Fruit fly (Drosophila melanogaster) whole organism, prepupa: ENCODE results near the gene ND-75.

Experiments used
- Blimp-1 ChIP-seq: fragments of 200-800 bp; sonication (Bioruptor generic); optimal IDR thresholded peaks from 3 replicates; lab custom pipeline; 2017; ENCODE audit warnings: missing biosample characterization, missing genetic modification characterization, mild to moderate bottlenecking, moderate library complexity, missing genetic modification reagents
- CG10669 ChIP-seq: fragments of 200-800 bp; sonication (Bioruptor generic); optimal IDR thresholded peaks from 3 replicates; lab custom pipeline; 2018; ENCODE audit warnings: missing biosample characterization, mild to moderate bottlenecking, missing genetic modification characterization, moderate library complexity
- CG11294 ChIP-seq: fragments of 200-800 bp; sonication (Bioruptor generic); IDR thresholded peaks from 2 replicates; pipeline ENCODE4 v1.3.6; 2022; ENCODE audit warnings: missing biosample characterization, missing genetic modification characterization
- CG11762 ChIP-seq: fragments of 200-800 bp; sonication (Bioruptor generic); optimal IDR thresholded peaks from 3 replicates; lab custom pipeline; 2016; ENCODE audit warnings: missing biosample characterization, missing genetic modification characterization; ENCODE audit not compliant: insufficient read depth
- CG15336 ChIP-seq: fragments of 200-800 bp; sonication (Bioruptor generic); IDR thresholded peaks from 2 replicates; pipeline ENCODE4 v1.3.6; 2022; ENCODE audit warnings: missing biosample characterization, missing genetic modification characterization
- CG1621 ChIP-seq: fragments of 200-800 bp; sonication (Bioruptor generic); optimal IDR thresholded peaks from 3 replicates; lab custom pipeline; 2018; ENCODE audit warnings: missing biosample characterization, mild to moderate bottlenecking, missing genetic modification characterization
- CG16779 ChIP-seq: fragments of 200-800 bp; sonication (Bioruptor generic); optimal IDR thresholded peaks from 3 replicates; lab custom pipeline; 2017; ENCODE audit warnings: missing biosample characterization, mild to moderate bottlenecking, missing genetic modification characterization
- CG32006 ChIP-seq: fragments of 200-800 bp; sonication (Bioruptor generic); optimal IDR thresholded peaks from 3 replicates; lab custom pipeline; 2017; ENCODE audit warnings: missing biosample characterization, mild to moderate bottlenecking, missing genetic modification characterization
- CG34406 ChIP-seq: fragments of 200-800 bp; sonication (Bioruptor generic); optimal IDR thresholded peaks from 3 replicates; lab custom pipeline; 2016; ENCODE audit warnings: missing biosample characterization, missing genetic modification characterization
- CG3919 ChIP-seq: fragments of 200-800 bp; sonication (Bioruptor generic); optimal IDR thresholded peaks from 3 replicates; lab custom pipeline; 2016; ENCODE audit warnings: missing biosample characterization, missing genetic modification characterization
- CG4318 ChIP-seq: fragments of 200-800 bp; sonication (Bioruptor generic); optimal IDR thresholded peaks from 3 replicates; lab custom pipeline; 2017; ENCODE audit warnings: missing biosample characterization, mild to moderate bottlenecking, missing genetic modification characterization
- CG6792 ChIP-seq: fragments of 200-800 bp; sonication (Bioruptor generic); optimal IDR thresholded peaks from 3 replicates; lab custom pipeline; 2016; ENCODE audit warnings: missing biosample characterization, missing genetic modification characterization
- CG6808 ChIP-seq: fragments of 200-800 bp; sonication (Bioruptor generic); optimal IDR thresholded peaks from 3 replicates; lab custom pipeline; 2017; ENCODE audit warnings: missing biosample characterization, missing genetic modification characterization, mild to moderate bottlenecking, moderate library complexity, missing genetic modification reagents
- CG6854 ChIP-seq: fragments of 200-800 bp; sonication (Bioruptor generic); optimal IDR thresholded peaks from 2 replicates; lab custom pipeline; 2017; ENCODE audit warnings: missing biosample characterization, mild to moderate bottlenecking, missing genetic modification characterization
- CG7368 ChIP-seq: fragments of 200-800 bp; sonication (Bioruptor generic); optimal IDR thresholded peaks from 3 replicates; lab custom pipeline; 2016; ENCODE audit warnings: missing biosample characterization, missing genetic modification characterization
- CG8119 ChIP-seq: fragments of 200-800 bp; sonication (Bioruptor generic); IDR thresholded peaks from 3 replicates; pipeline ENCODE4 v1.3.6; 2022; ENCODE audit warnings: missing biosample characterization, missing genetic modification characterization
- Eip75B ChIP-seq: fragments of 200-800 bp; sonication (Bioruptor generic); optimal IDR thresholded peaks from 3 replicates; lab custom pipeline; 2016; ENCODE audit warnings: missing biosample characterization, missing genetic modification characterization
- Eip78C ChIP-seq: fragments of 200-800 bp; sonication (Bioruptor generic); peaks from one replicate; lab custom pipeline; 2016; ENCODE audit warnings: missing biosample characterization, missing genetic modification characterization
- Eip93F ChIP-seq: fragments of 200-800 bp; sonication (Bioruptor generic); optimal IDR thresholded peaks from 2 replicates; lab custom pipeline; 2016; ENCODE audit warnings: missing biosample characterization, mild to moderate bottlenecking, missing genetic modification characterization
- Gug ChIP-seq: fragments of 200-800 bp; sonication (Bioruptor generic); IDR thresholded peaks from 2 replicates; pipeline ENCODE4 v1.3.6; 2022; ENCODE audit warnings: missing biosample characterization, missing genetic modification characterization
- Hr38 ChIP-seq: sonication (Bioruptor generic); optimal IDR thresholded peaks from 2 replicates; lab custom pipeline; 2016; ENCODE audit warnings: missing biosample characterization, missing genetic modification characterization
- Hr39 ChIP-seq: fragments of 200-800 bp; sonication (Bioruptor generic); optimal IDR thresholded peaks from 2 replicates; lab custom pipeline; 2016; ENCODE audit warnings: missing biosample characterization, missing genetic modification characterization
- OdsH ChIP-seq: fragments of 200-800 bp; sonication (Bioruptor generic); optimal IDR thresholded peaks from 3 replicates; lab custom pipeline; 2016; ENCODE audit warnings: missing biosample characterization, missing genetic modification characterization
- Smox ChIP-seq: fragments of 200-800 bp; sonication (Bioruptor generic); optimal IDR thresholded peaks from 3 replicates; lab custom pipeline; 2016; ENCODE audit warnings: missing biosample characterization, missing genetic modification characterization
- Sox102F ChIP-seq: fragments of 200-800 bp; sonication (Bioruptor generic); optimal IDR thresholded peaks from 2 replicates; lab custom pipeline; 2016; ENCODE audit warnings: missing biosample characterization, mild to moderate bottlenecking, missing genetic modification characterization
- achi ChIP-seq: fragments of 200-800 bp; sonication (Bioruptor generic); optimal IDR thresholded peaks from 3 replicates; lab custom pipeline; 2016; ENCODE audit warnings: missing biosample characterization, missing genetic modification characterization
- acj6 ChIP-seq: fragments of 200-800 bp; sonication (Bioruptor generic); optimal IDR thresholded peaks from 3 replicates; lab custom pipeline; 2016; ENCODE audit warnings: missing biosample characterization, missing genetic modification characterization
- cyc ChIP-seq: fragments of 200-800 bp; sonication (Bioruptor generic); optimal IDR thresholded peaks from 3 replicates; lab custom pipeline; 2016; ENCODE audit warnings: missing biosample characterization, missing genetic modification characterization
- dac ChIP-seq: fragments of 200-800 bp; sonication (Bioruptor generic); optimal IDR thresholded peaks from 2 replicates; lab custom pipeline; 2017; ENCODE audit warnings: missing biosample characterization, mild to moderate bottlenecking, missing genetic modification characterization
- dsx ChIP-seq: fragments of 200-800 bp; optimal IDR thresholded peaks from 3 replicates; lab custom pipeline; 2019; ENCODE audit warnings: missing biosample characterization, mild to moderate bottlenecking, missing genetic modification characterization, moderate library complexity; ENCODE audit not compliant: poor library complexity, severe bottlenecking
- eg ChIP-seq: fragments of 200-800 bp; sonication (Bioruptor generic); IDR thresholded peaks from 3 replicates; pipeline ENCODE4 v1.3.6; 2022; ENCODE audit warnings: missing biosample characterization, missing genetic modification characterization
- esn ChIP-seq: fragments of 200-800 bp; sonication (Bioruptor generic); optimal IDR thresholded peaks from 2 replicates; lab custom pipeline; 2016; ENCODE audit warnings: missing biosample characterization, mild to moderate bottlenecking, missing genetic modification characterization, moderate library complexity
- fd85E ChIP-seq: fragments of 200-800 bp; sonication (Bioruptor generic); optimal IDR thresholded peaks from 3 replicates; lab custom pipeline; 2016; ENCODE audit warnings: missing biosample characterization, missing genetic modification characterization
- fkh ChIP-seq: fragments of 200-800 bp; sonication (Bioruptor generic); optimal IDR thresholded peaks from 3 replicates; lab custom pipeline; 2017; ENCODE audit warnings: missing biosample characterization, mild to moderate bottlenecking, missing genetic modification characterization, moderate library complexity
- lz ChIP-seq: fragments of 200-800 bp; sonication (Bioruptor generic); optimal IDR thresholded peaks from 3 replicates; lab custom pipeline; 2016; ENCODE audit warnings: missing biosample characterization, missing genetic modification characterization
- pdm3 ChIP-seq: fragments of 200-800 bp; sonication (Bioruptor generic); optimal IDR thresholded peaks from 3 replicates; lab custom pipeline; 2016; ENCODE audit warnings: missing biosample characterization, missing genetic modification characterization
- ss ChIP-seq, 2 experiments: fragments of 200-800 bp; sonication (Bioruptor generic); optimal IDR thresholded peaks; 2 replicates in 1 of 2; 3 replicates in 1 of 2; lab custom pipeline; 2017 to 2018; ENCODE audit warnings: mild to moderate bottlenecking in 2 of 2, missing biosample characterization in 2 of 2, missing genetic modification characterization in 2 of 2, moderate library complexity in 1 of 2
- svp ChIP-seq: fragments of 200-800 bp; sonication (Bioruptor generic); peaks from one replicate; lab custom pipeline; 2016; ENCODE audit warnings: missing biosample characterization, missing genetic modification characterization

ND-75 gene

dm6 chrX:8273799-8274484 lies 22.5 kb upstream of the ND-75 start, which contains the start of gene CG15343 (continued):
- peak; percentile 61; the same call in 2 of the 3 replicates for TF ChIP-seq eg (GFP tag; lab: Robert Waterston, UW)
- peak; percentile 10 for TF ChIP-seq CG1621 (tag; lab: Kevin White, UChicago)
- TF ChIP-seq Blimp-1 (GFP tag; lab: Kevin White, UChicago), result no peak
- TF ChIP-seq achi (GFP tag; lab: Kevin White, UChicago), result peak; percentile 39
- peak; percentile 50 for TF ChIP-seq Sox102F (GFP tag; lab: Kevin White, UChicago)
- peak; percentile 96 for TF ChIP-seq svp (GFP tag; lab: Kevin White, UChicago)
- peak; percentile 42 for TF ChIP-seq CG6792 (GFP tag; lab: Kevin White, UChicago)
- TF ChIP-seq Hr38 (GFP tag; lab: Kevin White, UChicago), result no peak
- TF ChIP-seq Eip93F (GFP tag; lab: Kevin White, UChicago), result no peak
- TF ChIP-seq fkh (GFP tag; lab: Kevin White, UChicago), result peak; percentile 10
- TF ChIP-seq Eip78C (GFP tag; lab: Kevin White, UChicago), result peak; percentile 83
- no peak for TF ChIP-seq fd85E (GFP tag; lab: Kevin White, UChicago)
- TF ChIP-seq CG11294 (GFP tag; lab: Robert Waterston, UW), result no peak
- peak; percentile 44 for TF ChIP-seq Gug (GFP tag; lab: Robert Waterston, UW)
- TF ChIP-seq CG6854 (GFP tag; lab: Kevin White, UChicago), result no peak
- TF ChIP-seq CG32006, result peak; percentile 53
- peak; percentile 35 for TF ChIP-seq CG6808 (GFP tag; lab: Kevin White, UChicago)
- TF ChIP-seq OdsH, result peak; percentile 56
- TF ChIP-seq CG3919 (GFP tag; lab: Kevin White, UChicago), result peak; percentile 49
- peak; percentile 7 for TF ChIP-seq Eip75B (GFP tag; lab: Kevin White, UChicago)
- TF ChIP-seq CG11762 (GFP tag; lab: Kevin White, UChicago), result no peak
- no peak for TF ChIP-seq CG16779 (tag; lab: Kevin White, UChicago)
- TF ChIP-seq ss (GFP tag; optimal IDR thresholded peaks at IDR 0.05; lab: Kevin White, UChicago), result peak in 1 of 2 experiments; percentile 41
- peak; percentile 46 for TF ChIP-seq cyc (GFP tag; lab: Kevin White, UChicago)
- no peak for TF ChIP-seq CG8119 (GFP tag; lab: Robert Waterston, UW)
- peak; percentile 56 for TF ChIP-seq CG10669 (GFP tag; lab: Kevin White, UChicago)
- TF ChIP-seq lz (GFP tag; lab: Kevin White, UChicago), result peak; percentile 52
- no peak for TF ChIP-seq CG4318
- peak; percentile 60 for TF ChIP-seq Hr39 (GFP tag; lab: Kevin White, UChicago)
- TF ChIP-seq pdm3 (GFP tag; lab: Kevin White, UChicago), result peak; percentile 41
- no peak for TF ChIP-seq dac (GFP tag; lab: Kevin White, UChicago)
- TF ChIP-seq Smox (GFP tag; lab: Kevin White, UChicago), result peak; percentile 50
- peak; percentile 31 for TF ChIP-seq CG34406 (GFP tag; lab: Kevin White, UChicago)
- peak; percentile 47 for TF ChIP-seq acj6

- TF ChIP-seq lz (GFP tag; lab: Kevin White, UChicago) (no peak), esn (GFP tag; lab: Kevin White, UChicago) (no peak), CG6808 (GFP tag; lab: Kevin White, UChicago) (no peak), eg (GFP tag; lab: Robert Waterston, UW) (no peak), Eip78C (GFP tag; lab: Kevin White, UChicago) (no peak), CG15336 (no peak), Eip93F (GFP tag; lab: Kevin White, UChicago) (no peak), CG7368 (GFP tag; lab: Kevin White, UChicago) (no peak), dsx (no peak), CG11762 (GFP tag; lab: Kevin White, UChicago) (no peak)
Measured at dm6 chrX:8273291-8273690, 21.8 kb upstream of the ND-75 start, which contains the start of gene CG1636. TSS of gene CG1636 (plus strand) at chrX:8273412.
